Fruit fly (Drosophila melanogaster) whole organism, prepupa: Measurements from ENCODE around the gene CG32576.

Experiments
- Blimp-1 ChIP-seq: fragments of 200-800 bp; sonication (Bioruptor generic); optimal IDR thresholded peaks from 3 replicates; lab custom pipeline; 2017; ENCODE audit warnings: missing biosample characterization, missing genetic modification characterization, mild to moderate bottlenecking, moderate library complexity, missing genetic modification reagents
- CG10631 ChIP-seq: fragments of 200-800 bp; sonication (Bioruptor generic); optimal IDR thresholded peaks from 2 replicates; lab custom pipeline; 2016; ENCODE audit warnings: missing biosample characterization, missing genetic modification characterization
- CG11762 ChIP-seq: fragments of 200-800 bp; sonication (Bioruptor generic); optimal IDR thresholded peaks from 3 replicates; lab custom pipeline; 2016; ENCODE audit warnings: missing biosample characterization, missing genetic modification characterization; ENCODE audit not compliant: insufficient read depth
- CG11902 ChIP-seq: fragments of 200-800 bp; sonication (Bioruptor generic); optimal IDR thresholded peaks from 3 replicates; lab custom pipeline; 2016; ENCODE audit warnings: missing biosample characterization, missing genetic modification characterization
- CG15336 ChIP-seq: fragments of 200-800 bp; sonication (Bioruptor generic); IDR thresholded peaks from 2 replicates; pipeline ENCODE4 v1.3.6; 2022; ENCODE audit warnings: missing biosample characterization, missing genetic modification characterization
- CG1621 ChIP-seq: fragments of 200-800 bp; sonication (Bioruptor generic); optimal IDR thresholded peaks from 3 replicates; lab custom pipeline; 2018; ENCODE audit warnings: missing biosample characterization, mild to moderate bottlenecking, missing genetic modification characterization
- CG16779 ChIP-seq: fragments of 200-800 bp; sonication (Bioruptor generic); optimal IDR thresholded peaks from 3 replicates; lab custom pipeline; 2017; ENCODE audit warnings: missing biosample characterization, mild to moderate bottlenecking, missing genetic modification characterization
- CG32006 ChIP-seq: fragments of 200-800 bp; sonication (Bioruptor generic); optimal IDR thresholded peaks from 3 replicates; lab custom pipeline; 2017; ENCODE audit warnings: missing biosample characterization, mild to moderate bottlenecking, missing genetic modification characterization
- CG3919 ChIP-seq: fragments of 200-800 bp; sonication (Bioruptor generic); optimal IDR thresholded peaks from 3 replicates; lab custom pipeline; 2016; ENCODE audit warnings: missing biosample characterization, missing genetic modification characterization
- CG6163 ChIP-seq: fragments of 200-800 bp; sonication (Bioruptor generic); IDR thresholded peaks from 3 replicates; pipeline ENCODE4 v1.3.6; 2022; ENCODE audit warnings: missing biosample characterization, missing genetic modification characterization
- CG6276 ChIP-seq: fragments of 200-800 bp; sonication (Bioruptor generic); optimal IDR thresholded peaks from 2 replicates; lab custom pipeline; 2017; ENCODE audit warnings: missing biosample characterization, mild to moderate bottlenecking, missing genetic modification characterization
- CG6808 ChIP-seq: fragments of 200-800 bp; sonication (Bioruptor generic); optimal IDR thresholded peaks from 3 replicates; lab custom pipeline; 2017; ENCODE audit warnings: missing biosample characterization, missing genetic modification characterization, mild to moderate bottlenecking, moderate library complexity, missing genetic modification reagents
- CG6854 ChIP-seq: fragments of 200-800 bp; sonication (Bioruptor generic); optimal IDR thresholded peaks from 2 replicates; lab custom pipeline; 2017; ENCODE audit warnings: missing biosample characterization, mild to moderate bottlenecking, missing genetic modification characterization
- CG7368 ChIP-seq: fragments of 200-800 bp; sonication (Bioruptor generic); optimal IDR thresholded peaks from 3 replicates; lab custom pipeline; 2016; ENCODE audit warnings: missing biosample characterization, missing genetic modification characterization
- CG8319 ChIP-seq: fragments of 200-800 bp; sonication (Bioruptor generic); optimal IDR thresholded peaks from 3 replicates; lab custom pipeline; 2016; ENCODE audit warnings: missing biosample characterization, missing genetic modification characterization
- CG8632 ChIP-seq: fragments of 200-800 bp; sonication (Bioruptor generic); optimal IDR thresholded peaks from 3 replicates; lab custom pipeline; 2016; ENCODE audit warnings: missing biosample characterization, missing genetic modification characterization
- CG9139 ChIP-seq: fragments of 200-800 bp; sonication (Bioruptor generic); optimal IDR thresholded peaks from 3 replicates; lab custom pipeline; 2017; ENCODE audit warnings: missing biosample characterization, mild to moderate bottlenecking, missing genetic modification characterization
- Eip75B ChIP-seq: fragments of 200-800 bp; sonication (Bioruptor generic); optimal IDR thresholded peaks from 3 replicates; lab custom pipeline; 2016; ENCODE audit warnings: missing biosample characterization, missing genetic modification characterization
- Eip78C ChIP-seq: fragments of 200-800 bp; sonication (Bioruptor generic); peaks from one replicate; lab custom pipeline; 2016; ENCODE audit warnings: missing biosample characterization, missing genetic modification characterization
- Eip93F ChIP-seq: fragments of 200-800 bp; sonication (Bioruptor generic); optimal IDR thresholded peaks from 2 replicates; lab custom pipeline; 2016; ENCODE audit warnings: missing biosample characterization, mild to moderate bottlenecking, missing genetic modification characterization
- Ets21C ChIP-seq: fragments of 200-800 bp; sonication (Bioruptor generic); optimal IDR thresholded peaks from 3 replicates; lab custom pipeline; 2016; ENCODE audit warnings: missing biosample characterization, missing genetic modification characterization
- Met ChIP-seq: fragments of 200-800 bp; sonication (Bioruptor generic); optimal IDR thresholded peaks from 3 replicates; lab custom pipeline; 2016; ENCODE audit warnings: missing biosample characterization, missing genetic modification characterization
- OdsH ChIP-seq: fragments of 200-800 bp; sonication (Bioruptor generic); optimal IDR thresholded peaks from 3 replicates; lab custom pipeline; 2016; ENCODE audit warnings: missing biosample characterization, missing genetic modification characterization
- Smox ChIP-seq: fragments of 200-800 bp; sonication (Bioruptor generic); optimal IDR thresholded peaks from 3 replicates; lab custom pipeline; 2016; ENCODE audit warnings: missing biosample characterization, missing genetic modification characterization
- Sox102F ChIP-seq: fragments of 200-800 bp; sonication (Bioruptor generic); optimal IDR thresholded peaks from 2 replicates; lab custom pipeline; 2016; ENCODE audit warnings: missing biosample characterization, mild to moderate bottlenecking, missing genetic modification characterization
- Sox15 ChIP-seq: fragments of 200-800 bp; sonication (Bioruptor generic); optimal IDR thresholded peaks from 3 replicates; lab custom pipeline; 2016; ENCODE audit warnings: missing biosample characterization, missing genetic modification characterization
- achi ChIP-seq: fragments of 200-800 bp; sonication (Bioruptor generic); optimal IDR thresholded peaks from 3 replicates; lab custom pipeline; 2016; ENCODE audit warnings: missing biosample characterization, missing genetic modification characterization
- dsx ChIP-seq: fragments of 200-800 bp; optimal IDR thresholded peaks from 3 replicates; lab custom pipeline; 2019; ENCODE audit warnings: missing biosample characterization, mild to moderate bottlenecking, missing genetic modification characterization, moderate library complexity; ENCODE audit not compliant: poor library complexity, severe bottlenecking
- eg ChIP-seq: fragments of 200-800 bp; sonication (Bioruptor generic); IDR thresholded peaks from 3 replicates; pipeline ENCODE4 v1.3.6; 2022; ENCODE audit warnings: missing biosample characterization, missing genetic modification characterization
- fd85E ChIP-seq: fragments of 200-800 bp; sonication (Bioruptor generic); optimal IDR thresholded peaks from 3 replicates; lab custom pipeline; 2016; ENCODE audit warnings: missing biosample characterization, missing genetic modification characterization
- fkh ChIP-seq: fragments of 200-800 bp; sonication (Bioruptor generic); optimal IDR thresholded peaks from 3 replicates; lab custom pipeline; 2017; ENCODE audit warnings: missing biosample characterization, mild to moderate bottlenecking, missing genetic modification characterization, moderate library complexity
- salr ChIP-seq, 2 experiments: fragments of 200-800 bp; sonication (Bioruptor generic); optimal IDR thresholded peaks; 3 replicates each; lab custom pipeline; 2016 to 2018; ENCODE audit warnings: missing biosample characterization in 2 of 2, missing genetic modification characterization in 2 of 2, mild to moderate bottlenecking in 1 of 2
- ss ChIP-seq, 2 experiments: fragments of 200-800 bp; sonication (Bioruptor generic); optimal IDR thresholded peaks; 2 replicates in 1 of 2; 3 replicates in 1 of 2; lab custom pipeline; 2017 to 2018; ENCODE audit warnings: mild to moderate bottlenecking in 2 of 2, missing biosample characterization in 2 of 2, missing genetic modification characterization in 2 of 2, moderate library complexity in 1 of 2
- svp ChIP-seq: fragments of 200-800 bp; sonication (Bioruptor generic); peaks from one replicate; lab custom pipeline; 2016; ENCODE audit warnings: missing biosample characterization, missing genetic modification characterization
- topi ChIP-seq: fragments of 200-800 bp; sonication (Bioruptor generic); optimal IDR thresholded peaks from 3 replicates; lab custom pipeline; 2016; ENCODE audit warnings: missing biosample characterization, missing genetic modification characterization
- vri ChIP-seq: fragments of 200-800 bp; sonication (Bioruptor generic); optimal IDR thresholded peaks from 3 replicates; lab custom pipeline; 2016; ENCODE audit warnings: missing biosample characterization, mild to moderate bottlenecking, missing genetic modification characterization

Gene CG32576

DNA sequence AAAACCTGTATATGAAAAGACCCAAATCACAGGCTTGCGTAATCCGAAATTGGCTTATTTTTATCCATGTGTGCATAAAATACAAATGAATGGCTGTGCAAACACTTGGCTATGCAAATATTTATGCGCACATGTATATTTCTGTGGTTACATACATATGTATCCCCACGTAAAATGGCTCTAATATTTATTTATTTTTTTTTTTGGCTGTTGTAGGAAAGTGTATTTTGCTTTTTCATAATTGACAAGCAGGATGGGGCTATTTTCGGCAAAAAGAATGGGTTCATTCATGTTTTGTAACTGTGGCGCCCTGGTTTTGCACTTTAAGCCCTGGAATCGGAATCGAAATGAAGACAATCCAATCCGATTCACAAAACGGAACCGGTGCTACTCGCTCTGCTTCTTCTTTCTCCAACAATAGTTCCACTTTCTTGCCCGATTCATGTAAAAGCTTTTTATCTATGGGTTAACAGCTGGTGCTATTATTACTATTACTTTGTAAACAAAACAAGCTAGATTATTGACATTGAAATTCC is 46.8 kb upstream of the CG32576 start (continued):
- peak; percentile 39 for TF ChIP-seq CG6808 (GFP tag; lab: Kevin White, UChicago)
- TF ChIP-seq dsx (GFP tag; lab: Kevin White, UChicago) = peak; percentile 62
- peak; percentile 64 for TF ChIP-seq Sox15 (GFP tag; lab: Kevin White, UChicago)
- TF ChIP-seq CG3919 (GFP tag; lab: Kevin White, UChicago) = peak; percentile 84
- peak; percentile 73 for TF ChIP-seq Smox (GFP tag; lab: Kevin White, UChicago)
- peak; percentile 79 for TF ChIP-seq Met
- TF ChIP-seq Blimp-1 (GFP tag; lab: Kevin White, UChicago) = no peak
- TF ChIP-seq fkh (GFP tag; lab: Kevin White, UChicago) = peak; percentile 59
- peak; percentile 76 for TF ChIP-seq Eip75B (GFP tag; lab: Kevin White, UChicago)
- TF ChIP-seq CG7368 (GFP tag; lab: Kevin White, UChicago) = peak; percentile 73
- TF ChIP-seq CG16779 (tag; lab: Kevin White, UChicago) = peak; percentile 51
- TF ChIP-seq CG8632 (GFP tag; lab: Kevin White, UChicago) = peak; percentile 76
- TF ChIP-seq CG9139 (GFP tag; lab: Kevin White, UChicago) = no peak
- no peak for TF ChIP-seq CG6276 (GFP tag; lab: Kevin White, UChicago)
- peak; percentile 62 for TF ChIP-seq CG8319
- peak; percentile 45 for TF ChIP-seq CG11902 (GFP tag; lab: Kevin White, UChicago)
- peak; percentile 70 for TF ChIP-seq Ets21C
- peak; percentile 25 to 62 for TF ChIP-seq ss (GFP tag; optimal IDR thresholded peaks at IDR 0.05; lab: Kevin White, UChicago)

DNA sequence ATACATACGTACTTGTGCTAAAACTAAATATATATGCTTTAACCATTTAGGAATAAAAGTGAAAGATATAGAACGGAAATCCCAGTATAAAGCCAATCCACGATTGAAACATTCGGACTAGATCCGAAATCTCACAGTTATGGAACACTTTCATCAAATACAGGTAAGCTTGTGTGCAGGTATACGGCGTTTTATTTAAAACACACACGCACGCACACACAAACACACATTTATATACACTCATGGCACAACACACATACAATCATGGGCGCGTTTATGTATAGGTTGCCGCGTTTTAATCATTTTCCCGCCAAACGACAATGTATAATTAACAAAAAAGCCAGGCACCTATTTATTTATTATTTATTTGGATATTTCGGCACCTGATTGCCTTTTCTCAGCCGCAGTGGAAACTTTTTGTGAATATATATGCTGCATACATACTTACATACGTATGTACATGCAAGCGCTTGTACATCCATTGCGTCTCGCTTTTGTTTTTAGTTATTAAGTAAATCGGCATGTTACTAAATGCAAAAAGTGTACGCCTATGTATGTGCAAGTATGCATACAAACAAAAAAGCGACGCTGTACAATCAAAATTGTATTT is 46.0 kb upstream of the CG32576 start:
- TF ChIP-seq CG3919 (GFP tag; lab: Kevin White, UChicago) (no peak), CG1621 (tag; lab: Kevin White, UChicago) (no peak), svp (GFP tag; lab: Kevin White, UChicago) (peak; percentile 51), CG10631 (GFP tag; lab: Kevin White, UChicago) (no peak)

DNA sequence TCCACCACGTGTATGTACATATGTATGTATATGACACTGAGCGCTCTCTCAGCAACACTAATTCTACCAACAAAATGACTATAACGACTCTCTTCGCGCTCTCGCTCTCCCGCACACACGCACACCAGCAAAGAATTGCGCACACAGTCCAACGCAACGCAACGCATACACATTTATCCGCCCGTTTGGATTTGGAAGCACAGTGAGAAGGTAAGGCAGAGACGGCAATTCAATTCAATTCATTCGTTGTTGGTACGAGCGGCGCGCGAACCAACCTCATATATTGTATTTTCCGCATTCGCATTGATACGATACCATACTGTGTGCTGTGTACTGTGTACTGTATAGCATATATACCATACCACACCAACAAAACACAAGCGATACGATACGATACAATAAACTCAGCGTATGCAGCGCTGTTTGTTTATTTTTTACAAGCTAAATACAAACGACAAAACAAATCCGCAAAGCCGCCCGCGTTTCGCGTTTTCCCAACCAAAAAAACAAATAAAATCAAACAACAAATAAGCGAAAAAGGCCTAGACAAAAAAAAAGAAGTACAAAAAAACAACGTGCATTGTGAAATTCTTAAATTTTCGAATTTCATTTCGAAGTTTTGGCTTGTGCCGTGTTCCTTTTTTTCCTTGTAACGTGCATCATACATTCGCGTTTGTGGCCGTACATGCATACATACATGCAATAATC is 45.3 kb upstream of the CG32576 start, which contains the start of the genes CG9921 and Dsp1:
Gene CG9921 (minus strand): TSS at position 167 of the 708 bp plus-strand sequence.
Gene Dsp1 (plus strand): TSS at position 179 of the 708 bp plus-strand sequence.
- peak; percentile 2 for TF ChIP-seq CG3919 (GFP tag; lab: Kevin White, UChicago)
- TF ChIP-seq Eip93F (GFP tag; lab: Kevin White, UChicago) = peak; percentile 10
- no peak for TF ChIP-seq salr (GFP tag; optimal IDR thresholded peaks at IDR 0.05; lab: Kevin White, UChicago)
- TF ChIP-seq CG6163 (GFP tag; lab: Robert Waterston, UW) = peak; percentile 51; the same call in 2 of the 3 replicates
- peak; percentile 13 for TF ChIP-seq CG6854 (GFP tag; lab: Kevin White, UChicago)
- peak; percentile 10 for TF ChIP-seq CG32006 (GFP tag; lab: Kevin White, UChicago)
- TF ChIP-seq Sox15 (GFP tag; lab: Kevin White, UChicago) = no peak
- TF ChIP-seq achi (GFP tag; lab: Kevin White, UChicago) = peak; percentile 1
- TF ChIP-seq CG11762 = no peak
- TF ChIP-seq Sox102F (GFP tag; lab: Kevin White, UChicago) = peak; percentile 17
- no peak for TF ChIP-seq fd85E (GFP tag; lab: Kevin White, UChicago)
- peak; percentile 40 for TF ChIP-seq dsx (GFP tag; lab: Kevin White, UChicago)
- TF ChIP-seq CG15336 (GFP tag; lab: Robert Waterston, UW) = no peak
- TF ChIP-seq eg (GFP tag; lab: Robert Waterston, UW) = peak; percentile 47; the same call in 2 of the 3 replicates
- no peak for TF ChIP-seq CG1621 (tag; lab: Kevin White, UChicago)
- TF ChIP-seq vri (GFP tag; lab: Kevin White, UChicago) = peak; percentile 30
- no peak for TF ChIP-seq topi
- TF ChIP-seq OdsH (GFP tag; lab: Kevin White, UChicago) = no peak
- peak; percentile 53 for TF ChIP-seq Eip78C (GFP tag; lab: Kevin White, UChicago)
- TF ChIP-seq, all 60 proteins: peak for 11
